Fruit fly (Drosophila melanogaster): Measurements from ENCODE around the gene CG6738.

Gene CG6738

DNA sequence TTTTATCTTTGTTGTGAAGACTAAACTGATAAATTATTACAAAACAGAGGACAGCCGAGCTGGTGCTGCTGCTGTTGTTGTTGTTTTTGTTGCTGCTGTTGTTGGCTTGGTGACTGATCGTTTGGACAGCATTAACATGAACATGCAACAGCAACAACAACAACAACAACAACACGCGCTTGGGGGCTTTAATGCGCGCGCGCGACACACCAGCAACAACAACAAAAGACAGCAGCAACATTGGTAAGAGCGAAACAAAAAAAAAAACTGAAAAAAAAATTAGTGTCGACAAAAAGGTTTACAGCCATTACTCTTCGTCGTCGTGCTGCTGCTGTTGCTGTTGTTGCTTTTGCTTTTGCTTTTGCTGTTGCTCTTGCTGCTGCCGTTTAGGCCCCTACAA, 31.6 kb downstream of the CG6738 start:
- TF ChIP-seq Dfd (GFP tag; optimal IDR thresholded peaks at IDR 0.05): peak; percentile 29
- no peak for TF ChIP-seq CG9705 (GFP tag; optimal IDR thresholded peaks at IDR 0.05)
- TF ChIP-seq brk (GFP tag; optimal IDR thresholded peaks at IDR 0.05): no peak
- TF ChIP-seq CG32264 (GFP tag; optimal IDR thresholded peaks at IDR 0.05): no peak
- no peak for TF ChIP-seq Hr78 (GFP tag; optimal IDR thresholded peaks at IDR 0.05)

DNA sequence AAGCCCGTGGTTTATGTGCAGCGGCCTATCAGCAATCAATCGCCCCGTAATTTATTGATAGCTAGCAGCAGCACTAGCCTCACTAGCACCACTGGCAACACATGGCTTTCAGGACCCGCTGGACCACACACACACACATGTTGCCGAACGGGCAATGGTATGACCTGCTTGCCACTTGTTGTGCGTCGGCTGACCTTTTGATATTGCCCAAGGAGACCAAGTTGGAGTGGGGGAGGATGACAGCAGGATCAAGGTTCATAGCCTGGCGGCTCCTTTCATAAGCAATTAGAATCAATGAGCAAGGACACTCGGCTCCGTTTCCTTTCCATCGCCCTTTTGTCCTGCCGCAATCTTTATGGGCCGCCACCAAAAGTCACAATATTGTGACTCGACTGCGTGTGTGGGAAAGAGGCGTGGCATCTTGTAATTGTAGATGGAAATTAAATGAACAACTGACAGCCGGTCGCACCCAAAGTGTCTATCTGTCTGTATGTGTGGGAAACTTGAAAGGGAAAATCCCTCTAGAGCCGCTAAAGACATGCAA, 32.1 kb downstream of the CG6738 start:
- TF ChIP-seq pan (optimal IDR thresholded peaks at IDR 0.05) (no peak), CG32264 (GFP tag; optimal IDR thresholded peaks at IDR 0.05) (no peak)

DNA sequence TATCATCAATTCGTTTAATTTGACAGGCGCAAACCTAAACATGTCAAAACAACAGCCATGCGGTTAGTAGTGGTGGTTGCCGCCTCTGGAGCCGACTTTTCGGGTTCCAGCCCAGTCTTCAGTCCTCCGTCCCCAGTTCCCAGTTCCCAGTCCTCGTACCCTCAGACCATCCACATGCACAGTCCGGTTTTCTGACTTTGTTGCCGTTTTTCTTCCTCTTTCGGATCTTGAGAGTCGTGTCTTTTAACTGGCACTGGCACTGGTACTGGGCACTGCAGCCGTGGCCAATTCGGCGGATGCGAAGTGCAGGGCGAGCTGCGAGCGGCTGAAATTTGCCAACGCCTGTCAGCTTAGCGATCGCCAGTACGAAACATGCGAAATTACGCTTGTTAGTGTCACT, 33.0 kb downstream of the CG6738 start:
- TF ChIP-seq Dif (GFP tag; optimal IDR thresholded peaks at IDR 0.05; ENCODE audit: partially characterized antibody): peak; percentile 42
- no peak for TF ChIP-seq sv (GFP tag; optimal IDR thresholded peaks at IDR 0.05)

DNA sequence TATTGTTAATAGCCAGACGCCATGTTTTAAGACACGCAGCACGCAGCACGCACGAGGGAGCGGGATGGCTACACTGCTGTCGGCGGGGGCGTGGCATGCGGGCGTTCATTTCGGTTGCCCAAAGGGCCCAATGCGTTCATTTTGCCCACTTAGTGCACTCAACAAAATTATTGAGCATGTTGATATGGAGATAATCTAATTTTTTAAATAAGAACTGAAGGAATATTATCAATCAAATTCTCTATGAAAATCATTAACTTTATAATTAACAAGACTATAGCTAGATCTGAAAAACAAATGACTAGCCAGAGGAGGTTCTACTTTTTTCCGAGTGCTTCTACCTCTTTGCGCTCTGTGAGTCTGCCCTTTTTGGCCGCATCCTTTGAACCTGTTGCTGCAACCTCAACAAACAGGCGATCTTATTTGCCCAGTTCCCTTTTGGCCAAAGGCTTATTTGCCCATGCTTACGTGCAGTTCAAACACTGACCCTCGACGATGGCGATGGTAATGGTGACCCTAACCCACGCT, 34.0 kb downstream of the CG6738 start:
- no peak for TF ChIP-seq lola (GFP tag; optimal IDR thresholded peaks at IDR 0.05)
- TF ChIP-seq Dif (GFP tag; optimal IDR thresholded peaks at IDR 0.05; ENCODE audit: partially characterized antibody): peak; percentile 8
- TF ChIP-seq OdsH (GFP tag; optimal IDR thresholded peaks at IDR 0.05): no peak
- no peak for TF ChIP-seq dl (GFP tag; optimal IDR thresholded peaks at IDR 0.05; ENCODE audit: insufficient read depth in 1 of 2, partially characterized antibody in 2 of 2)
- TF ChIP-seq foxo (GFP tag; optimal IDR thresholded peaks at IDR 0.05): peak in 1 of 2 experiments; percentile 20
- TF ChIP-seq HLH106 (tag; optimal IDR thresholded peaks at IDR 0.05): peak; percentile 12
- no peak for TF ChIP-seq h (GFP tag; optimal IDR thresholded peaks at IDR 0.05)

DNA sequence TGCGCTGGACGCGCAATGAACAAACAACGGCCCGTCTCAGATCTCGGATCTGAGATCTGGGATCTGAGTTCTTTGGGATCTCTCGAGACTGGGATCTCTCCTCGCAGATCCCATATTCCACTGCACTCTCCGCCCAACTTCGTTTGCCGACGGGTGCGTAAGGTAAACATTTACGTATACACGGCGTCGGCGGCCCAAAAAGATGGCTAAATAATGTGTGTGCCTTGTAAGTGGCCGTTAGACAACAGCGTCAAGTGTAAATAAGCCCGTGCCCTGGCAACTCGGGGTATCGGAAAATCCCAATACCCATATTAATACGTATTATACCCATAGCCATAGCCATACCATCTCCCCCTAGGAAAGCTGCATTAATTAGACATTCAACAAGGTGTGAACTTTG, 35.4 kb downstream of the CG6738 start:
- TF ChIP-seq Hr83 (GFP tag; optimal IDR thresholded peaks at IDR 0.05; ENCODE audit: poor library complexity, severe bottlenecking) (no peak), Dfd (GFP tag; optimal IDR thresholded peaks at IDR 0.05) (no peak), sv (GFP tag; optimal IDR thresholded peaks at IDR 0.05) (no peak), Mio (GFP tag; optimal IDR thresholded peaks at IDR 0.05) (no peak), dmrt93B (GFP tag; optimal IDR thresholded peaks at IDR 0.05) (no peak), rgr (GFP tag; optimal IDR thresholded peaks at IDR 0.05) (no peak), sage (GFP tag; optimal IDR thresholded peaks at IDR 0.05) (no peak)

DNA sequence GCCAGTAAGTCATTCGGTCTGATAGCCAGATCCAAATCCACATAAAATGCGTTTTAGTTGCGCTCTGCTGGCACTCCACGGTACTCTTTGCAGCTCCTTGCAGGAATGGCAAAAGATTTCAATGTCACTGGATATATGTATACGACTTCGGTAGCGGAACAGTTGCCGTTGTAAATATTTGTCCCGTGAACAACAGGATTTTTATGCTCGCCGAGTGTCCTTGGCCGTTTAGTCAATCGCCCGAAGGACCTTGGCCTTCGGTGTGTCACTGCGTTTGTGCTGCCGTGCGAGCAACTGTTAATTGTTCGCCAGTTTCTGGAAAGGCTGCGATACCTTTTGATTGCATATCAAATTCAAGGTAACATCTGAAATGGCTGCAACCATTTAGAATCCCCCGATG, 39.1 kb downstream of the CG6738 start:
- TF ChIP-seq GATAd (GFP tag; optimal IDR thresholded peaks at IDR 0.05) (no peak), Hr83 (GFP tag; optimal IDR thresholded peaks at IDR 0.05; ENCODE audit: poor library complexity, severe bottlenecking) (no peak), Mio (GFP tag; optimal IDR thresholded peaks at IDR 0.05) (no peak), N (GFP tag; optimal IDR thresholded peaks at IDR 0.05) (no peak), rgr (GFP tag; optimal IDR thresholded peaks at IDR 0.05) (no peak), tai (GFP tag; optimal IDR thresholded peaks at IDR 0.05) (no peak), lola (GFP tag; optimal IDR thresholded peaks at IDR 0.05) (no peak), jim (GFP tag; optimal IDR thresholded peaks at IDR 0.05) (no peak), sage (GFP tag; optimal IDR thresholded peaks at IDR 0.05) (no peak), brk (GFP tag; optimal IDR thresholded peaks at IDR 0.05) (no peak), ey (GFP tag; optimal IDR thresholded peaks at IDR 0.05) (no peak), Hnf4 (GFP tag; optimal IDR thresholded peaks at IDR 0.05) (no peak), Sp1 (GFP tag; optimal IDR thresholded peaks at IDR 0.05) (no peak)

DNA sequence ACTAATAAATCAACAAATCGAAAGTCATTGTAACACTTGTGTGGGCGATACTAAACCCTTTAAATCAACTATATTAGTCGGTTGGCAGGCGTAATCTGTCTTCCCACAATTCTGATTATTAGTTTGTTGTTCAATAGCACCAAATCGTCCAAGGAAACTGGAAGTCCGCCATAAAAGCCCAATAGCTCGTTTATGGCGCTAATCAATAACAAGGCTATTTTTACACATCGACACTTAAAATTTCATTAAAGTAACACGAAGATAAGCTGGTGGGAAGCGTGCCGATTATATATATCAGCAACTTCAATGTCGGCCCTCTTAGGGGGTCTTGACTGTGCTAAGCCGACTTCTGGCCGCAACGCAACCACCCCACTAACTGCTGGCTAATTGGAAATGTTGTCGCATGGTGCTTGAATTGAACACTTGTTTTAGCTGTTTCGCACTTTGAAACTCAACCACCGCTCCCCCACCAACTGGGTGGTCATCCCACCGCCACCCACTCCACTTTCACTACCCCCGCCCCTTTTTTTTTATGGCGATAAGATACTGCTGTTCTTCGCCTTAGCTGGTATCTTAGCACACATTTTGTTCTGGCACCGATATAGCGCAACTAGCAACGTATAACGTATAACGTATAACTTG, 39.8 kb downstream of the CG6738 start:
- TF ChIP-seq Dif (GFP tag; optimal IDR thresholded peaks at IDR 0.05; ENCODE audit: partially characterized antibody) (no peak), h (GFP tag; optimal IDR thresholded peaks at IDR 0.05) (peak; percentile 23)
